Fruit fly (Drosophila melanogaster): ENCODE results near the gene CG14210.

The CG14210 gene

DNA sequence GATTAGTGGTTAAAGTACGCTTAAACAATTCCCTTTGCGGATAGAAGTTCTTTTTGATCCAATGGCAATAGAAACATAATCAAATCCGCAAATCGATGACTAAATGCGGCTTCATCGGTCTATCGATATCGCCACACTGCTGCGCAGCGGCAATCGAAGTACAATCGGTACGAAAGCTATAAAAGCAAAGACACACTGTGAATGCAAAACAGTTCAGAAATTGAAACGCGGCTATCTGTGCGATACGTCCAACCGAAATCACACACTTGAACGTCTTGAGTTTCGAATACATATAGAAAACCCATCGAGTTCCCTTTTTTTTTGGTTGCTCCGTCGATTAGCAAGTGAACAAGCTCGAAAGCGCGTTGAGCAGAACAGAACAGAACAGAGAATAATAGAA lies 11.0 kb upstream of the CG14210 start, which contains the start of gene CG14207 (continued):
- no peak for TF ChIP-seq lov (optimal IDR thresholded peaks at IDR 0.05)
- no peak for TF ChIP-seq lov (GFP tag; IDR thresholded peaks at IDR 0.05)
- peak; percentile 86 for TF ChIP-seq CG2116 (GFP tag; optimal IDR thresholded peaks at IDR 0.05)
- no peak for TF ChIP-seq D (optimal IDR thresholded peaks at IDR 0.05)
- no peak for TF ChIP-seq D (GFP tag; optimal IDR thresholded peaks at IDR 0.05)
- TF ChIP-seq Atf6 (GFP tag; IDR thresholded peaks at IDR 0.05) = peak; percentile 32
- no peak for TF ChIP-seq CG8290 (GFP tag; optimal IDR thresholded peaks at IDR 0.05)
- TF ChIP-seq CG8290 (tag; optimal IDR thresholded peaks at IDR 0.05) = peak in 1 of 2 experiments; percentile 63
- TF ChIP-seq CG17361 (GFP tag; IDR thresholded peaks at IDR 0.05) = 0 out of 3 replicates have a peak, but pooled peaks have one; percentile 19
- TF ChIP-seq mirr (GFP tag; optimal IDR thresholded peaks at IDR 0.05) = peak; percentile 8
- TF ChIP-seq Rfx (GFP tag; IDR thresholded peaks at IDR 0.05) = peak; percentile 35; the same call in 1 of the 2 replicates
- TF ChIP-seq Gsc (GFP tag; IDR thresholded peaks at IDR 0.05) = no peak
- no peak for TF ChIP-seq D19B (GFP tag; optimal IDR thresholded peaks at IDR 0.05)
- peak; percentile 65; the same call in 2 of the 3 replicates for TF ChIP-seq ci (GFP tag; IDR thresholded peaks at IDR 0.05)
- no peak for TF ChIP-seq Trl (optimal IDR thresholded peaks at IDR 0.05)
- peak; percentile 7 for TF ChIP-seq Trl (GFP tag; optimal IDR thresholded peaks at IDR 0.05)
- peak; percentile 22 for TF ChIP-seq sqz (GFP tag; optimal IDR thresholded peaks at IDR 0.05)
- no peak for TF ChIP-seq sc (optimal IDR thresholded peaks at IDR 0.05)
- no peak for TF ChIP-seq sc (GFP tag; optimal IDR thresholded peaks at IDR 0.05)
- TF ChIP-seq Deaf1 (tag; optimal IDR thresholded peaks at IDR 0.05) = peak; percentile 10
- no peak for TF ChIP-seq dimm (GFP tag; IDR thresholded peaks at IDR 0.05)
- TF ChIP-seq gsb (GFP tag; IDR thresholded peaks at IDR 0.05) = 0 out of 2 replicates have a peak, but pooled peaks have one; percentile 8
- no peak for TF ChIP-seq disco-r (GFP tag; optimal IDR thresholded peaks at IDR 0.05)
- no peak for TF ChIP-seq CG8765 (GFP tag; IDR thresholded peaks at IDR 0.05)
- TF ChIP-seq CG6175 (GFP tag; IDR thresholded peaks at IDR 0.05) = no peak
- no peak for TF ChIP-seq h (optimal IDR thresholded peaks at IDR 0.05)
- TF ChIP-seq CG32767 (GFP tag; IDR thresholded peaks at IDR 0.05) = peak; percentile 24; the same call in 1 of the 2 replicates
- peak; percentile 78 for TF ChIP-seq Dp (GFP tag; optimal IDR thresholded peaks at IDR 0.05)
- TF ChIP-seq Nf-YC (tag; optimal IDR thresholded peaks at IDR 0.05) = peak; percentile 10
- no peak for TF ChIP-seq chn (GFP tag; optimal IDR thresholded peaks at IDR 0.05)
- peak in 1 of 2 experiments; percentile 6 for TF ChIP-seq Pdp1 (GFP tag; optimal IDR thresholded peaks at IDR 0.05)
- TF ChIP-seq row (GFP tag; IDR thresholded peaks at IDR 0.05) = peak; percentile 13; the same call in 1 of the 3 replicates
- peak; percentile 5 for TF ChIP-seq ems (GFP tag; optimal IDR thresholded peaks at IDR 0.05)
- TF ChIP-seq caup (GFP tag; optimal IDR thresholded peaks at IDR 0.05; ENCODE audit: severe bottlenecking) = peak; percentile 49
- TF ChIP-seq inv (GFP tag; IDR thresholded peaks at IDR 0.05; ENCODE audit: partially characterized antibody) = peak; percentile 32; the same call in 1 of the 2 replicates
- TF ChIP-seq amos (GFP tag; IDR thresholded peaks at IDR 0.05; ENCODE audit: partially characterized antibody) = peak; percentile 67; the same call in 1 of the 2 replicates
- TF ChIP-seq nom (GFP tag; optimal IDR thresholded peaks at IDR 0.05) = no peak
- peak; percentile 67 for TF ChIP-seq Scr (GFP tag; IDR thresholded peaks at IDR 0.05; ENCODE audit: partially characterized antibody)
- peak; percentile 40 for TF ChIP-seq CG13296 (GFP tag; optimal IDR thresholded peaks at IDR 0.05)
- TF ChIP-seq chinmo (GFP tag; IDR thresholded peaks at IDR 0.05; ENCODE audit: partially characterized antibody) = peak; percentile 84; the same call in 2 of the 4 replicates
- TF ChIP-seq ab (GFP tag; optimal IDR thresholded peaks at IDR 0.05) = no peak
- peak; percentile 36 for TF ChIP-seq Fer3 (tag; optimal IDR thresholded peaks at IDR 0.05)
- no peak for TF ChIP-seq CG7372 (GFP tag; IDR thresholded peaks at IDR 0.05)
- TF ChIP-seq odd (GFP tag; optimal IDR thresholded peaks at IDR 0.05) = no peak
- TF ChIP-seq zf30C (GFP tag; optimal IDR thresholded peaks at IDR 0.05) = no peak
- TF ChIP-seq nmo (GFP tag; optimal IDR thresholded peaks at IDR 0.05) = no peak
- TF ChIP-seq Meics (GFP tag; optimal IDR thresholded peaks at IDR 0.05) = peak; percentile 8
- peak; percentile 3 for TF ChIP-seq gfzf (GFP tag; optimal IDR thresholded peaks at IDR 0.05)
- peak; percentile 14 for TF ChIP-seq lab (GFP tag; optimal IDR thresholded peaks at IDR 0.05)
- TF ChIP-seq cad (GFP tag; optimal IDR thresholded peaks at IDR 0.05) = no peak
- peak; percentile 35; the same call in 1 of the 2 replicates for TF ChIP-seq CG14014 (GFP tag; IDR thresholded peaks at IDR 0.05)
- no peak for TF ChIP-seq CG4328 (GFP tag; optimal IDR thresholded peaks at IDR 0.05)

Measured in whole organism, embryonic.